Worm (Caenorhabditis elegans) whole organism, L1 larva: Measurements from ENCODE around the gene tat-1.

Experiments
- aha-1 ChIP-seq: fragments of 150-350 bp; optimal IDR thresholded peaks from 2 replicates; lab custom pipeline; 2014; ENCODE audit warnings: missing biosample characterization, missing genetic modification characterization
- blmp-1 ChIP-seq: fragments of 150-350 bp; optimal IDR thresholded peaks from 2 replicates; lab custom pipeline; 2014; ENCODE audit warnings: missing biosample characterization, missing genetic modification characterization
- lin-39 ChIP-seq: fragments of 150-350 bp; optimal IDR thresholded peaks from 2 replicates; lab custom pipeline; 2014; ENCODE audit warnings: missing biosample characterization, missing genetic modification reagents, missing genetic modification characterization

ce11 chrIII:12470589-12470988, 49.1 kb upstream of the tat-1 start:
- no peak for TF ChIP-seq lin-39 (tag; lab: Kevin White, UChicago)
- no peak for TF ChIP-seq aha-1 (tag; lab: Kevin White, UChicago)
- TF ChIP-seq blmp-1 (tag; lab: Kevin White, UChicago), result no peak
